Worm (Caenorhabditis elegans): ENCODE data around the gene nas-39.

The nas-39 gene

DNA sequence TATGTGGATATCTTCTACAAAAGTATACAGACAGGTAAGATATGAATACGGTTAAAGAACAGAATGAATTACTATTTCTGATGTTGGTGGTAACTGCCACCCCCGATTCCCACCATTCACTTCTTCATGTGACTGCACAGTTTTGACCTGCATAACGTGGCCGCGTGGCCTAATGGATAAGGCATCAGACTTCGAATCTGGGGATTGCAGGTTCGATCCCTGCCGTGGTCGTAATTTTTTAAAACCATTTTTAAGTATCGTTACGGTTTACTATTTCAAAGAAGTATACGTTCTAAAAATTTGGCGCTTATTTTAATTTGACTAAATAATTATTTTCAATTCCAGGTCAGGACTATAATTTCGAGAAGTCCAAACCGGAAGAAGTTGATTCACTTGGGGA, 4.6 kb downstream of the nas-39 start (continued):
- TF ChIP-seq zip-5 (tag; optimal IDR thresholded peaks at IDR 0.05) (no peak), C08G9.2 (tag; optimal IDR thresholded peaks at IDR 0.05) (no peak)

DNA sequence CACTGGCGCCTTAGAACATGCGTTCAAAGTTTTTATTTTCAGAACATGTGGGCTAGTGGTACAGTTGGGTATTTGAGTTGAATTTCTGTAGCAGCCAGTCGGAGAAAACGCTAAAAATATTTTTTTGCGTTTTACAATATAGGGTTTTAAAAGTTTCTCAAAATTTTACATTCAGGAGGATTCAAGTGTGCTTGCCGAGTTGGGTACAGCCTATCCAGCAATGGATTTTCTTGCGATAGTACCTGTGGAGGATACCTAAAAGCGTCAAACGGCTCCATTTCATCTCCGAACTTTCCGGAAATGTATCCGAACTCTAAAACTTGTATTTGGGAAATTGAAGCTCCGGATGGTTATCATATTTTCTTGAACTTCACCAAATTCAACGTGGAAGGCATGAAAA, 9.4 kb downstream of the nas-39 start:
- TF ChIP-seq lim-6 (tag; optimal IDR thresholded peaks at IDR 0.05) (no peak), ceh-2 (tag; optimal IDR thresholded peaks at IDR 0.05) (no peak), ceh-19 (GFP tag; optimal IDR thresholded peaks at IDR 0.05) (no peak), ceh-31 (tag; optimal IDR thresholded peaks at IDR 0.05) (no peak)

DNA sequence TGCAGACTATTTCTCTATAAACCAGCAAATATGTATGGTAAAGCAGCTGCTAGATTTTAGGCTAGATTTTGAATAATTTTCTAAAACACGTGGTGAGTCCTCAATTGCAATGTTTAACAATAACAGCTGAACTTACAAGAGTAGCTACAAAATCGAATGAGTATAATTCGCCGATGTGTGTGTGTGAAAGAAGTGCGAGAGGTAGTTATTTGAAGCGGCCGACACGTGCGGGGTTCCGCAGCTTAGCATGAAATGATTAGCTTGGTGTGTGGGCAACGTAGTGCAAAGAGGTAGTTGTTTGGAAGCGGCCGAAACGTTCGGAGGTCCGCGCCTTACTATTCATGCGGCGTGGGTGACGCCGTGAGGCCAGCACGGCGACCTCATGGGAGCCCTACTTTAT, 12.1 kb downstream of the nas-39 start:
- TF ChIP-seq fax-1 (tag; optimal IDR thresholded peaks at IDR 0.05) (no peak), unc-55 (GFP tag; optimal IDR thresholded peaks at IDR 0.05) (no peak), C38D4.7 (GFP tag; optimal IDR thresholded peaks at IDR 0.05) (no peak), mec-3 (tag; optimal IDR thresholded peaks at IDR 0.05; ENCODE audit: borderline replicate concordance) (no peak), pqm-1 (tag; optimal IDR thresholded peaks at IDR 0.05) (no peak), elt-2 (tag; optimal IDR thresholded peaks at IDR 0.05) (no peak), pha-2 (tag; optimal IDR thresholded peaks at IDR 0.05) (no peak), zip-5 (tag; optimal IDR thresholded peaks at IDR 0.05) (no peak), ahr-1 (tag; optimal IDR thresholded peaks at IDR 0.05) (no peak)

DNA sequence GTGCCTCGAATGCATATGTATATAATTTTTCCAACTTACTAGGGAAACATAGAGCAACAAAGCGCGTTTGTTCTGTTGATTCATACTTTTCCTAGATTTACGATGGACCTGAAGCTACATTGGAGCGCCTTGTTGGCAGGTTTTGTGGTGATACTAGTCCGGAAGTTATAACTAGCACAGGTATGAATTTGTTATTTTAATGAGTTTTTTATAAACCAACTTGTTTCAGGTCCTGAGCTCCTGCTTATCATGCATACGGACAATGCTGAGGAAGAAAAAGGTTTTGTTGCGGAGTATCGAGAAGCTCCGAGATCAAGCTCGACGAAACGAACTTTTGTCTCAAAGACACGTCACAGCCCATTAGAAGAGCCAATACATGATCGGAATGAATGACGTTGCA, 14.0 kb downstream of the nas-39 start, which contains the start of gene F38E9.1:
Gene F38E9.1 (plus strand): TSS at position 301 of the 400 bp plus-strand sequence.
- TF ChIP-seq ceh-48 (tag; optimal IDR thresholded peaks at IDR 0.05): no peak
- no peak for TF ChIP-seq fkh-6 (tag; optimal IDR thresholded peaks at IDR 0.05)
- no peak for TF ChIP-seq zip-5 (tag; optimal IDR thresholded peaks at IDR 0.05)
- TF ChIP-seq tbx-7 (tag; optimal IDR thresholded peaks at IDR 0.05): no peak
- TF ChIP-seq ceh-34 (tag; optimal IDR thresholded peaks at IDR 0.05): no peak
- TF ChIP-seq ceh-9 (tag; optimal IDR thresholded peaks at IDR 0.05): no peak
- no peak for TF ChIP-seq hlh-13 (GFP tag; optimal IDR thresholded peaks at IDR 0.05)
- TF ChIP-seq nhr-11 (tag; optimal IDR thresholded peaks at IDR 0.05): no peak
- TF ChIP-seq npax-4 (tag; optimal IDR thresholded peaks at IDR 0.05): no peak
- no peak for TF ChIP-seq ama-1 (optimal IDR thresholded peaks at IDR 0.05)
- TF ChIP-seq pha-4 (tag; optimal IDR thresholded peaks at IDR 0.05): no peak

DNA sequence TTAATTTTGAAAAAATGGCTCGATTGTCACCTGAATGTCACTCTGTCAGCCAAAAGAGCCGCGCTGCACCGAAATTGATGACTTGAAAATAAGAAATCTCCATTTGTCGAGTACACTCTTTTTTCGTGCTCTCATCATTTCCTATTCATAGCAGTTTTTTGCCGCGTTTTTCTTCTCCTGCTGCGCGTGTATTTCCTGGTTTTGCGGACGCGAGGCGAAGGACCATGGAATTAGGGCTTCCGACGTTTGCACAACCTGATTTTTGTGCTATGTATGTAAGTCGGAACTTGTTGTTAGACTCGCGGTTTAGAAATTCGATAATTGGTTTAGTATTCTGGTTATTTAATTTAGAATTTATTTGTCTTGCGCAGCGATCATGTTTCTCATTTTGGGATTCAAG, 23.5 kb downstream of the nas-39 start:
- no peak for TF ChIP-seq unc-86 (tag; optimal IDR thresholded peaks at IDR 0.05)
- TF ChIP-seq unc-42 (tag; optimal IDR thresholded peaks at IDR 0.05): peak; percentile 1

DNA sequence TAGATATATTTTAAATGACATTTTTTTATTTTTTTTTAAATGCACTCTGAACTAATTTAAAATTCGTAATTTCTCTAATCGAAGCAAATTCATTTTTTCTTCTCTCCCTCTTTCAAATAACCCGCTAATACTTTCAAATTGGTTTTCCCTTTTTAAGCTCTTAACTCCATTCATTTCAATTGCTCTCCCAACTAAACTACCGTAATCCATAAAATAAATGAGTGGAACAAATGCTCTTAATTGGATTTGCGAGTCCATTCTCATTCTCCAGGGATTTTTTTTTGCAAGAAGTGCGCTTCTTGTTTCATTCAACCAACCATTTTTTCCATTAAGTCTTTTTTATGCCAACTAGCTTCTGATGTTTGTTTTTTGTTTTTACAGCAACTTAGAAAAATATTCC, 24.3 kb downstream of the nas-39 start:
- TF ChIP-seq eyg-1 (tag; optimal IDR thresholded peaks at IDR 0.05): no peak
- TF ChIP-seq hlh-30 (tag; optimal IDR thresholded peaks at IDR 0.05; ENCODE audit: insufficient read depth): no peak
- TF ChIP-seq tbx-2 (tag; optimal IDR thresholded peaks at IDR 0.05): no peak
- TF ChIP-seq unc-42 (tag; optimal IDR thresholded peaks at IDR 0.05): peak; percentile 14

DNA sequence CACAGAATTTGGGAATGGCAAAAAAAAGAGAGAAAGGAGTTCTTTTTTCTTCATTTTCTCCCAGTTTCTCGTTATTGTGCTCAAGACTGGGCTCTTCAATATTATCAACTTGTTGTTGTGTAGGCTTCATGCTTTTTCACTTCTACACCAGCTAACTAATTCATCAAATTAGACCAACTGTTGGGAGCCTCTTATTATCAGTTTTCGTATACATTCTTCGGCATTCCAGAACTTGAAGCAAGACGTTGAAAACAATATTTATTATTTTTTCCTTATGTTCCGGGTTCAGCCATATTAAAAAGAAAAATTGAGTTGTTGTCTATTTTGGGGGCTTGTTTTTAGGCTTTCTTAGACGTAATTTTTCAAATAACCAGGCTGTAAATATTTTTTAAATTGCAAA, 26.2 kb downstream of the nas-39 start:
- TF ChIP-seq ceh-6 (GFP tag; optimal IDR thresholded peaks at IDR 0.05) (no peak), Y22D7AL.16 (tag; optimal IDR thresholded peaks at IDR 0.05) (no peak), pqm-1 (tag; optimal IDR thresholded peaks at IDR 0.05) (no peak), ceh-18 (tag; optimal IDR thresholded peaks at IDR 0.05) (no peak), dve-1 (tag; optimal IDR thresholded peaks at IDR 0.05) (no peak)
